Fruit fly (Drosophila melanogaster) whole organism, embryonic: Measurements from ENCODE around the gene CG9316.

ENCODE experiments used
- Ada2b ChIP-seq: fragments of 200-800 bp; sonication (Bioruptor generic); IDR thresholded peaks from 2 replicates; pipeline ENCODE4 v1.3.6; 2022; ENCODE audit warnings: missing biosample characterization, missing genetic modification characterization
- Antp ChIP-seq: fragments of 200-800 bp; sonication (Bioruptor generic); optimal IDR thresholded peaks from 3 replicates; lab custom pipeline; 2016; ENCODE audit warnings: missing biosample characterization, missing genetic modification characterization
- Atf-2 ChIP-seq: fragments of 200-800 bp; sonication (Bioruptor generic); optimal IDR thresholded peaks from 2 replicates; lab custom pipeline; 2016; ENCODE audit warnings: missing biosample characterization, missing genetic modification characterization
- CG10366 ChIP-seq: fragments of 200-800 bp; sonication (Bioruptor generic); IDR thresholded peaks from 2 replicates; pipeline ENCODE4 v1.3.6; 2022; ENCODE audit warnings: missing biosample characterization, missing genetic modification characterization
- CG10979 ChIP-seq: fragments of 200-800 bp; sonication (Bioruptor generic); optimal IDR thresholded peaks from 2 replicates; lab custom pipeline; 2018; ENCODE audit warnings: missing biosample characterization, mild to moderate bottlenecking, missing genetic modification characterization, moderate library complexity
- CG12391 ChIP-seq: fragments of 200-800 bp; sonication (Bioruptor generic); optimal IDR thresholded peaks from 3 replicates; lab custom pipeline; 2018; ENCODE audit warnings: missing biosample characterization, mild to moderate bottlenecking, missing genetic modification characterization, moderate library complexity
- CG13287 ChIP-seq: fragments of 200-800 bp; sonication (Bioruptor generic); IDR thresholded peaks from 2 replicates; pipeline ENCODE4 v1.3.6; 2022; ENCODE audit warnings: missing biosample characterization, missing genetic modification characterization; ENCODE audit not compliant: partially characterized antibody
- CG14050 ChIP-seq: fragments of 200-800 bp; sonication (Bioruptor generic); IDR thresholded peaks from 3 replicates; pipeline ENCODE4 v1.3.6; 2022; ENCODE audit warnings: missing biosample characterization, missing genetic modification characterization
- CG15011 ChIP-seq: fragments of 200-800 bp; sonication (Bioruptor generic); optimal IDR thresholded peaks from 3 replicates; lab custom pipeline; 2018; ENCODE audit warnings: missing biosample characterization, mild to moderate bottlenecking, missing genetic modification characterization
- CG1647 ChIP-seq: fragments of 200-800 bp; sonication (Bioruptor generic); optimal IDR thresholded peaks from 3 replicates; lab custom pipeline; 2016; ENCODE audit warnings: missing biosample characterization, missing genetic modification characterization
- CG16813 ChIP-seq: fragments of 200-800 bp; sonication (Bioruptor generic); IDR thresholded peaks from 3 replicates; pipeline ENCODE4 v1.3.6; 2022; ENCODE audit warnings: missing biosample characterization, missing genetic modification characterization; ENCODE audit not compliant: partially characterized antibody
- CG2712 ChIP-seq: fragments of 200-800 bp; optimal IDR thresholded peaks from 3 replicates; lab custom pipeline; 2019; ENCODE audit warnings: missing biosample characterization, mild to moderate bottlenecking, missing genetic modification characterization, moderate library complexity
- CG30020 ChIP-seq: fragments of 200-800 bp; optimal IDR thresholded peaks from 2 replicates; lab custom pipeline; 2019; ENCODE audit warnings: missing biosample characterization, mild to moderate bottlenecking, missing genetic modification characterization, moderate library complexity
- CG31224 ChIP-seq: fragments of 200-800 bp; sonication (Bioruptor generic); IDR thresholded peaks from 2 replicates; pipeline ENCODE4 v1.3.6; 2022; ENCODE audit warnings: missing biosample characterization, missing genetic modification characterization
- CG32772 ChIP-seq: fragments of 200-800 bp; sonication (Bioruptor generic); IDR thresholded peaks from 2 replicates; pipeline ENCODE4 v1.3.6; 2022; ENCODE audit warnings: missing biosample characterization, missing genetic modification characterization
- CG4424 ChIP-seq: fragments of 200-800 bp; sonication (Bioruptor generic); optimal IDR thresholded peaks from 3 replicates; lab custom pipeline; 2016; ENCODE audit warnings: missing biosample characterization, missing genetic modification characterization
- CG4617 ChIP-seq: fragments of 200-800 bp; sonication (Bioruptor generic); optimal IDR thresholded peaks from 3 replicates; lab custom pipeline; 2016; ENCODE audit warnings: missing biosample characterization, missing genetic modification characterization, borderline replicate concordance
- CG5245 ChIP-seq: fragments of 200-800 bp; sonication (Bioruptor generic); optimal IDR thresholded peaks from 3 replicates; lab custom pipeline; 2016; ENCODE audit warnings: missing biosample characterization, missing genetic modification characterization
- CG7357 ChIP-seq: fragments of 200-800 bp; sonication (Bioruptor generic); IDR thresholded peaks from 3 replicates; pipeline ENCODE4 v1.3.6; 2022; ENCODE audit warnings: missing biosample characterization, missing genetic modification characterization
- CG7556 ChIP-seq: fragments of 200-800 bp; sonication (Bioruptor generic); optimal IDR thresholded peaks from 2 replicates; lab custom pipeline; 2017; ENCODE audit warnings: missing biosample characterization, mild to moderate bottlenecking, missing genetic modification characterization
- CG7745 ChIP-seq: fragments of 200-800 bp; sonication (Bioruptor generic); optimal IDR thresholded peaks from 2 replicates; lab custom pipeline; 2018; ENCODE audit warnings: missing biosample characterization, mild to moderate bottlenecking, missing genetic modification characterization, moderate library complexity
- CG9609 ChIP-seq: fragments of 200-800 bp; sonication (Bioruptor generic); optimal IDR thresholded peaks from 3 replicates; lab custom pipeline; 2016; ENCODE audit warnings: missing biosample characterization, missing genetic modification characterization
- CG9727 ChIP-seq: fragments of 200-800 bp; sonication (Bioruptor generic); optimal IDR thresholded peaks from 3 replicates; lab custom pipeline; 2017; ENCODE audit warnings: missing biosample characterization, mild to moderate bottlenecking, missing genetic modification characterization
- CG9797 ChIP-seq: fragments of 200-800 bp; sonication (Bioruptor generic); optimal IDR thresholded peaks from 3 replicates; lab custom pipeline; 2018; ENCODE audit warnings: missing biosample characterization, mild to moderate bottlenecking, missing genetic modification characterization
- CrebB ChIP-seq: fragments of 200-800 bp; sonication (Bioruptor generic); optimal IDR thresholded peaks from 3 replicates; lab custom pipeline; 2018; ENCODE audit warnings: missing biosample characterization, mild to moderate bottlenecking, missing genetic modification characterization
- HmgD ChIP-seq: fragments of 200-800 bp; sonication (Bioruptor generic); optimal IDR thresholded peaks from 3 replicates; lab custom pipeline; 2016; ENCODE audit warnings: missing biosample characterization, missing genetic modification characterization
- Hmr ChIP-seq: fragments of 200-800 bp; sonication (Bioruptor generic); optimal IDR thresholded peaks from 3 replicates; lab custom pipeline; 2017; ENCODE audit warnings: mild to moderate bottlenecking, missing biosample characterization, missing genetic modification reagents, missing genetic modification characterization
- Hr3 ChIP-seq: fragments of 200-800 bp; sonication (Bioruptor generic); optimal IDR thresholded peaks from 3 replicates; lab custom pipeline; 2016; ENCODE audit warnings: missing biosample characterization, missing genetic modification characterization
- MTF-1 ChIP-seq: fragments of 200-800 bp; sonication (Bioruptor generic); optimal IDR thresholded peaks from 2 replicates; lab custom pipeline; 2018; ENCODE audit warnings: missing biosample characterization, mild to moderate bottlenecking, missing genetic modification characterization, borderline replicate concordance
- NC2β ChIP-seq: fragments of 200-800 bp; sonication (Bioruptor generic); optimal IDR thresholded peaks from 2 replicates; lab custom pipeline; 2016; ENCODE audit warnings: missing biosample characterization, missing genetic modification characterization
- Side ChIP-seq: fragments of 200-800 bp; sonication (Bioruptor generic); optimal IDR thresholded peaks from 2 replicates; lab custom pipeline; 2016; ENCODE audit warnings: missing biosample characterization, missing genetic modification characterization
- Sin3A ChIP-seq: fragments of >200 bp; optimal IDR thresholded peaks from 2 replicates; lab custom pipeline; 2018
- abd-A ChIP-seq: fragments of 200-800 bp; sonication (Bioruptor generic); optimal IDR thresholded peaks from 3 replicates; lab custom pipeline; 2019; ENCODE audit warnings: missing biosample characterization, mild to moderate bottlenecking, missing genetic modification characterization, moderate library complexity
- ara ChIP-seq: fragments of 200-800 bp; sonication (Bioruptor generic); IDR thresholded peaks from 2 replicates; pipeline ENCODE4 v1.3.6; 2022; ENCODE audit warnings: missing biosample characterization, missing genetic modification characterization
- ato ChIP-seq: fragments of 200-800 bp; sonication (Bioruptor generic); IDR thresholded peaks from 2 replicates; pipeline ENCODE4 v1.3.6; 2022; ENCODE audit warnings: missing biosample characterization, missing genetic modification characterization; ENCODE audit not compliant: partially characterized antibody
- cas ChIP-seq: fragments of 200-800 bp; sonication (Bioruptor generic); IDR thresholded peaks from 2 replicates; pipeline ENCODE4 v1.3.6; 2022; ENCODE audit warnings: missing biosample characterization, missing genetic modification characterization
- hkb ChIP-seq, 2 experiments: fragments of 200-800 bp in 1 of 2; fragments of >200 bp in 1 of 2; sonication (Bioruptor generic) in 1 of 2; IDR thresholded peaks in 1 of 2; optimal IDR thresholded peaks in 1 of 2; 2 replicates each; pipeline versions ENCODE4 v1.3.6 to Lab custom; 2017 to 2022; ENCODE audit warnings: missing biosample characterization in 1 of 2, missing genetic modification characterization in 1 of 2
- kay ChIP-seq: fragments of 200-800 bp; sonication (Bioruptor generic); optimal IDR thresholded peaks from 2 replicates; lab custom pipeline; 2016; ENCODE audit warnings: missing biosample characterization, missing genetic modification characterization
- maf-S ChIP-seq: fragments of 200-800 bp; sonication (Bioruptor generic); optimal IDR thresholded peaks from 2 replicates; lab custom pipeline; 2016; ENCODE audit warnings: missing biosample characterization, missing genetic modification characterization
- nerfin-1 ChIP-seq: fragments of 200-800 bp; sonication (Bioruptor generic); optimal IDR thresholded peaks from 3 replicates; lab custom pipeline; 2019; ENCODE audit warnings: missing biosample characterization, mild to moderate bottlenecking, missing genetic modification characterization, moderate library complexity
- nmo ChIP-seq: fragments of 200-800 bp; sonication (Bioruptor generic); optimal IDR thresholded peaks from 2 replicates; lab custom pipeline; 2018; ENCODE audit warnings: missing biosample characterization, mild to moderate bottlenecking, missing genetic modification characterization, moderate library complexity
- pan ChIP-seq, 4 experiments: fragments of >200 bp in 3 of 4; fragments of 200-800 bp in 1 of 4; sonication (Bioruptor generic) in 1 of 4; optimal IDR thresholded peaks in 3 of 4; IDR thresholded peaks in 1 of 4; 2 replicates each; pipeline versions ENCODE4 v1.3.6 to Lab custom; 2017 to 2022; ENCODE audit warnings: missing biosample characterization in 2 of 4, missing genetic modification characterization in 2 of 4, mixed read lengths in 1 of 4
- pho ChIP-seq: fragments of 200-800 bp; sonication (Bioruptor generic); optimal IDR thresholded peaks from 2 replicates; lab custom pipeline; 2016; ENCODE audit warnings: missing biosample characterization, missing genetic modification characterization
- row ChIP-seq: fragments of 200-800 bp; sonication (Bioruptor generic); IDR thresholded peaks from 3 replicates; pipeline ENCODE4 v1.3.6; 2022; ENCODE audit warnings: missing biosample characterization, missing genetic modification characterization
- run ChIP-seq: fragments of 200-800 bp; sonication (Bioruptor generic); optimal IDR thresholded peaks from 3 replicates; lab custom pipeline; 2018; ENCODE audit warnings: missing biosample characterization, mild to moderate bottlenecking, missing genetic modification characterization
- unpg ChIP-seq: fragments of 200-800 bp; sonication (Bioruptor generic); optimal IDR thresholded peaks from 3 replicates; lab custom pipeline; 2018; ENCODE audit warnings: missing biosample characterization, mild to moderate bottlenecking, missing genetic modification characterization, moderate library complexity
- vnd ChIP-seq: fragments of 200-800 bp; sonication (Bioruptor generic); IDR thresholded peaks from 3 replicates; pipeline ENCODE4 v1.3.6; 2022; ENCODE audit warnings: missing biosample characterization, missing genetic modification characterization; ENCODE audit not compliant: partially characterized antibody
- wor ChIP-seq: fragments of 200-800 bp; sonication (Bioruptor generic); IDR thresholded peaks from 2 replicates; pipeline ENCODE4 v1.3.6; 2022; ENCODE audit warnings: missing biosample characterization, missing genetic modification characterization
- zen ChIP-seq: fragments of 200-800 bp; sonication (Bioruptor generic); optimal IDR thresholded peaks from 3 replicates; lab custom pipeline; 2018; ENCODE audit warnings: missing biosample characterization, mild to moderate bottlenecking, missing genetic modification characterization, moderate library complexity

CG9316 gene

DNA sequence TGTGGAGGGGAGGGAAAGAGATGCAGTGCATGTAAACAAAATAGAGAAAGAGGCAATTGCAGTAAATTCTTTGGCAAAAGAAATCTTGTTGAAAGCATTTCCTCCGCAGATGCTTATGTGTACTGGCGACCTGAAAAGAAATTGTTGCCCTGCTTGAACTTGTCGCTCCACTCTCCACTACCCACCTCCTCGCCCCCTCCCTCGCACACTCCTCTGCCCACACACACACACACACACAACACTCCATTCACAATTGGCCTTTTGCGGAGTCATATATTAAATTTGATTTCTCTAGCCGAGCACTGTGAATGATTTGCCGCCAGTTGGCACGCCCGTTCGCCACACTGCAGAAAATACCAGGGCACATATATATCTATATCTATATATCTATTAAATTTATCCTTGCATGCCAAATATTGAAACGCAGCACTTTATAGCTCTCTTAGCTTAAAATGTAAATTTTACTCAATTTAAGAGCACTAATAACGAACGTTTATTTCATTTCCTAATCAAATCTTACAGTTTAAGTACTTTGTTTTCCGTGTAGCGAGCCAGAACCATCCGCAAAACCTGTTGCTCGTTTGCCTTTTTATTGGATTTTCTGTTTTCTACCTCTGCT is 32.6 kb upstream of the CG9316 start (continued):
- TF ChIP-seq nerfin-1 (no peak), CG16813 (GFP tag; lab: Robert Waterston, UW) (no peak), CG30020 (tag; lab: Kevin White, UChicago) (no peak), abd-A (tag; lab: Kevin White, UChicago) (no peak), CG13287 (GFP tag; lab: Robert Waterston, UW) (no peak), MTF-1 (GFP tag; lab: Kevin White, UChicago) (no peak), CG4424 (GFP tag; lab: Kevin White, UChicago) (peak; percentile 67), vnd (GFP tag; lab: Robert Waterston, UW) (no peak), cas (GFP tag; lab: Robert Waterston, UW) (peak; percentile 61), zen (tag; lab: Kevin White, UChicago) (peak; percentile 50), Atf-2 (peak; percentile 30), pan (optimal IDR thresholded peaks at IDR 0.05; lab: Kevin White, UChicago) (no peak), pan (GFP tag; optimal IDR thresholded peaks at IDR 0.05 in 1 of 2, IDR thresholded peaks at IDR 0.05 in 1 of 2) (peak in 1 of 2 experiments; percentile 74), ara (GFP tag; lab: Robert Waterston, UW) (0 out of 2 replicates have a peak, but pooled peaks have one; percentile 22), Ada2b (peak; percentile 84), kay (peak; percentile 41), CG1647 (GFP tag; lab: Kevin White, UChicago) (peak; percentile 14), maf-S (peak; percentile 22), run (tag; lab: Kevin White, UChicago) (no peak), Antp (GFP tag; lab: Kevin White, UChicago) (peak; percentile 29), CG9609 (GFP tag; lab: Kevin White, UChicago) (peak; percentile 31), Hr3 (GFP tag; lab: Kevin White, UChicago) (peak; percentile 30), Side (peak; percentile 13), hkb (optimal IDR thresholded peaks at IDR 0.05; lab: Kevin White, UChicago) (no peak), hkb (GFP tag; IDR thresholded peaks at IDR 0.05; lab: Robert Waterston, UW) (peak; percentile 69), CrebB (tag; lab: Kevin White, UChicago) (no peak), CG7556 (peak; percentile 45), CG12391 (tag; lab: Kevin White, UChicago) (peak; percentile 57), unpg (GFP tag; lab: Kevin White, UChicago) (peak; percentile 67), CG32772 (peak; percentile 64), Hmr (GFP tag; lab: Kevin White, UChicago) (peak; percentile 73), Sin3A (lab: Kevin White, UChicago) (no peak), pho (GFP tag; lab: Kevin White, UChicago) (peak; percentile 40), CG9797 (GFP tag; lab: Kevin White, UChicago) (no peak), CG2712 (peak; percentile 82), wor (GFP tag; lab: Robert Waterston, UW) (no peak)
- TF ChIP-seq, all 482 proteins: peak for 294

DNA sequence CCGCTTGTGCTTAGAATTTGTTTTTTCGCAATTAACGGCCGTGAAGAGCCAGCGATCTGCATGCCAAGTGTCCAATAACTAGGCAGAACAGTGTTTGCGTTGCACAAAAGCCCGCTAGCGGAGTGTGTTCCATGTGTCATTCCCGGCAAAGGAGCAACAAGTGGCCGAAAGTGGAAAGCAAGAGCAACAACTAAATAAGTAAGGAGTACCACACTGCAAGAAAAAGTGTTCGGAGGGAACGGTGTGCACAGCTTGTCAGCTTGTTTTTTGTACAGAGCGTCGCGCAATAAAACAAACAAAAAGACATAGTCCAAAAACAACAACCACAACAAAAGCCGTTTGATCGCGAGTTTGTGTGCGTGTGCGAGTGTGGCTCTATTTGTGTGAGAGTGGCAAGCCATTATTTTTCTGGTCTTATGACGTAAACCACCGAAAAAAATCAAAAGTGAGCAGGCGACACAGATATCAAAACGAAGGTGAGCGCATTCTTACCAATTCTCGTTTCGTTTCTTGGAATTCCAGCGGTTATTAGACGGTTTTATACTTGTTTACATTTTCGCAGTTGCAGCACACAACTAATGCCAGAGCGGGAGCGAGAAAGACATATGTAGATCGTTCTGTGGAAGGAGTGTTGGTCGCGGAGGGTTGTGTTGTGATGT is 32.0 kb upstream of the CG9316 start:
- TF ChIP-seq HmgD: no peak
- TF ChIP-seq abd-A (tag; lab: Kevin White, UChicago): no peak
- no peak for TF ChIP-seq CG14050
- no peak for TF ChIP-seq CG31224 (GFP tag; lab: Robert Waterston, UW)
- no peak for TF ChIP-seq CG7745 (tag; lab: Kevin White, UChicago)
- no peak for TF ChIP-seq CG15011 (GFP tag; lab: Kevin White, UChicago)
- TF ChIP-seq CG10979 (tag; lab: Kevin White, UChicago): no peak
- TF ChIP-seq row (GFP tag; lab: Robert Waterston, UW): no peak
- TF ChIP-seq ato: no peak
- TF ChIP-seq CG4617 (GFP tag; lab: Kevin White, UChicago): no peak
- TF ChIP-seq CG9727 (GFP tag; lab: Kevin White, UChicago): no peak
- no peak for TF ChIP-seq Hr3 (GFP tag; lab: Kevin White, UChicago)
- no peak for TF ChIP-seq nmo (GFP tag; lab: Kevin White, UChicago)
- 0 out of 2 replicates have a peak, but pooled peaks have one; percentile 10 for TF ChIP-seq CG10366 (GFP tag; lab: Robert Waterston, UW)
- TF ChIP-seq NC2β (GFP tag; lab: Kevin White, UChicago): no peak
- no peak for TF ChIP-seq CG7357 (GFP tag; lab: Robert Waterston, UW)
- no peak for TF ChIP-seq CG5245 (GFP tag; lab: Kevin White, UChicago)
